Fruit fly (Drosophila melanogaster) whole organism, prepupa: Measurements from ENCODE around the gene CG15147.

Source experiments
- Blimp-1 ChIP-seq: fragments of 200-800 bp; sonication (Bioruptor generic); optimal IDR thresholded peaks from 3 replicates; lab custom pipeline; 2017; ENCODE audit warnings: missing biosample characterization, missing genetic modification characterization, mild to moderate bottlenecking, moderate library complexity, missing genetic modification reagents
- CG10631 ChIP-seq: fragments of 200-800 bp; sonication (Bioruptor generic); optimal IDR thresholded peaks from 2 replicates; lab custom pipeline; 2016; ENCODE audit warnings: missing biosample characterization, missing genetic modification characterization
- CG11902 ChIP-seq: fragments of 200-800 bp; sonication (Bioruptor generic); optimal IDR thresholded peaks from 3 replicates; lab custom pipeline; 2016; ENCODE audit warnings: missing biosample characterization, missing genetic modification characterization
- CG15336 ChIP-seq: fragments of 200-800 bp; sonication (Bioruptor generic); IDR thresholded peaks from 2 replicates; pipeline ENCODE4 v1.3.6; 2022; ENCODE audit warnings: missing biosample characterization, missing genetic modification characterization
- CG1621 ChIP-seq: fragments of 200-800 bp; sonication (Bioruptor generic); optimal IDR thresholded peaks from 3 replicates; lab custom pipeline; 2018; ENCODE audit warnings: missing biosample characterization, mild to moderate bottlenecking, missing genetic modification characterization
- CG31627 ChIP-seq: fragments of 200-800 bp; sonication (Bioruptor generic); optimal IDR thresholded peaks from 3 replicates; lab custom pipeline; 2016; ENCODE audit warnings: missing biosample characterization, missing genetic modification characterization
- CG32006 ChIP-seq: fragments of 200-800 bp; sonication (Bioruptor generic); optimal IDR thresholded peaks from 3 replicates; lab custom pipeline; 2017; ENCODE audit warnings: missing biosample characterization, mild to moderate bottlenecking, missing genetic modification characterization
- CG34406 ChIP-seq: fragments of 200-800 bp; sonication (Bioruptor generic); optimal IDR thresholded peaks from 3 replicates; lab custom pipeline; 2016; ENCODE audit warnings: missing biosample characterization, missing genetic modification characterization
- CG6163 ChIP-seq: fragments of 200-800 bp; sonication (Bioruptor generic); IDR thresholded peaks from 3 replicates; pipeline ENCODE4 v1.3.6; 2022; ENCODE audit warnings: missing biosample characterization, missing genetic modification characterization
- CG6276 ChIP-seq: fragments of 200-800 bp; sonication (Bioruptor generic); optimal IDR thresholded peaks from 2 replicates; lab custom pipeline; 2017; ENCODE audit warnings: missing biosample characterization, mild to moderate bottlenecking, missing genetic modification characterization
- CG6854 ChIP-seq: fragments of 200-800 bp; sonication (Bioruptor generic); optimal IDR thresholded peaks from 2 replicates; lab custom pipeline; 2017; ENCODE audit warnings: missing biosample characterization, mild to moderate bottlenecking, missing genetic modification characterization
- CG7368 ChIP-seq: fragments of 200-800 bp; sonication (Bioruptor generic); optimal IDR thresholded peaks from 3 replicates; lab custom pipeline; 2016; ENCODE audit warnings: missing biosample characterization, missing genetic modification characterization
- CG8319 ChIP-seq: fragments of 200-800 bp; sonication (Bioruptor generic); optimal IDR thresholded peaks from 3 replicates; lab custom pipeline; 2016; ENCODE audit warnings: missing biosample characterization, missing genetic modification characterization
- Eip75B ChIP-seq: fragments of 200-800 bp; sonication (Bioruptor generic); optimal IDR thresholded peaks from 3 replicates; lab custom pipeline; 2016; ENCODE audit warnings: missing biosample characterization, missing genetic modification characterization
- Eip93F ChIP-seq: fragments of 200-800 bp; sonication (Bioruptor generic); optimal IDR thresholded peaks from 2 replicates; lab custom pipeline; 2016; ENCODE audit warnings: missing biosample characterization, mild to moderate bottlenecking, missing genetic modification characterization
- Ets21C ChIP-seq: fragments of 200-800 bp; sonication (Bioruptor generic); optimal IDR thresholded peaks from 3 replicates; lab custom pipeline; 2016; ENCODE audit warnings: missing biosample characterization, missing genetic modification characterization
- Ets96B ChIP-seq: fragments of 200-800 bp; optimal IDR thresholded peaks from 2 replicates; lab custom pipeline; 2019; ENCODE audit warnings: missing biosample characterization, mild to moderate bottlenecking, missing genetic modification characterization, moderate library complexity
- Hr39 ChIP-seq: fragments of 200-800 bp; sonication (Bioruptor generic); optimal IDR thresholded peaks from 2 replicates; lab custom pipeline; 2016; ENCODE audit warnings: missing biosample characterization, missing genetic modification characterization
- Hr4 ChIP-seq: fragments of 200-800 bp; sonication (Bioruptor generic); optimal IDR thresholded peaks from 3 replicates; lab custom pipeline; 2016; ENCODE audit warnings: missing biosample characterization, missing genetic modification characterization
- Lpt ChIP-seq: fragments of 200-800 bp; sonication (Bioruptor generic); optimal IDR thresholded peaks from 3 replicates; lab custom pipeline; 2016; ENCODE audit warnings: missing biosample characterization, missing genetic modification characterization
- Met ChIP-seq: fragments of 200-800 bp; sonication (Bioruptor generic); optimal IDR thresholded peaks from 3 replicates; lab custom pipeline; 2016; ENCODE audit warnings: missing biosample characterization, missing genetic modification characterization
- OdsH ChIP-seq: fragments of 200-800 bp; sonication (Bioruptor generic); optimal IDR thresholded peaks from 3 replicates; lab custom pipeline; 2016; ENCODE audit warnings: missing biosample characterization, missing genetic modification characterization
- Smox ChIP-seq: fragments of 200-800 bp; sonication (Bioruptor generic); optimal IDR thresholded peaks from 3 replicates; lab custom pipeline; 2016; ENCODE audit warnings: missing biosample characterization, missing genetic modification characterization
- Sox14 ChIP-seq: fragments of 200-800 bp; sonication (Bioruptor generic); optimal IDR thresholded peaks from 3 replicates; lab custom pipeline; 2016; ENCODE audit warnings: missing biosample characterization, missing genetic modification characterization
- achi ChIP-seq: fragments of 200-800 bp; sonication (Bioruptor generic); optimal IDR thresholded peaks from 3 replicates; lab custom pipeline; 2016; ENCODE audit warnings: missing biosample characterization, missing genetic modification characterization
- dac ChIP-seq: fragments of 200-800 bp; sonication (Bioruptor generic); optimal IDR thresholded peaks from 2 replicates; lab custom pipeline; 2017; ENCODE audit warnings: missing biosample characterization, mild to moderate bottlenecking, missing genetic modification characterization
- dsx ChIP-seq: fragments of 200-800 bp; optimal IDR thresholded peaks from 3 replicates; lab custom pipeline; 2019; ENCODE audit warnings: missing biosample characterization, mild to moderate bottlenecking, missing genetic modification characterization, moderate library complexity; ENCODE audit not compliant: poor library complexity, severe bottlenecking
- eg ChIP-seq: fragments of 200-800 bp; sonication (Bioruptor generic); IDR thresholded peaks from 3 replicates; pipeline ENCODE4 v1.3.6; 2022; ENCODE audit warnings: missing biosample characterization, missing genetic modification characterization
- fkh ChIP-seq: fragments of 200-800 bp; sonication (Bioruptor generic); optimal IDR thresholded peaks from 3 replicates; lab custom pipeline; 2017; ENCODE audit warnings: missing biosample characterization, mild to moderate bottlenecking, missing genetic modification characterization, moderate library complexity
- lz ChIP-seq: fragments of 200-800 bp; sonication (Bioruptor generic); optimal IDR thresholded peaks from 3 replicates; lab custom pipeline; 2016; ENCODE audit warnings: missing biosample characterization, missing genetic modification characterization
- net ChIP-seq: fragments of 200-800 bp; sonication (Bioruptor generic); optimal IDR thresholded peaks from 3 replicates; lab custom pipeline; 2016; ENCODE audit warnings: missing biosample characterization, missing genetic modification characterization
- ss ChIP-seq, 2 experiments: fragments of 200-800 bp; sonication (Bioruptor generic); optimal IDR thresholded peaks; 2 replicates in 1 of 2; 3 replicates in 1 of 2; lab custom pipeline; 2017 to 2018; ENCODE audit warnings: mild to moderate bottlenecking in 2 of 2, missing biosample characterization in 2 of 2, missing genetic modification characterization in 2 of 2, moderate library complexity in 1 of 2
- topi ChIP-seq: fragments of 200-800 bp; sonication (Bioruptor generic); optimal IDR thresholded peaks from 3 replicates; lab custom pipeline; 2016; ENCODE audit warnings: missing biosample characterization, missing genetic modification characterization
- vri ChIP-seq: fragments of 200-800 bp; sonication (Bioruptor generic); optimal IDR thresholded peaks from 3 replicates; lab custom pipeline; 2016; ENCODE audit warnings: missing biosample characterization, mild to moderate bottlenecking, missing genetic modification characterization

CG15147 gene

DNA sequence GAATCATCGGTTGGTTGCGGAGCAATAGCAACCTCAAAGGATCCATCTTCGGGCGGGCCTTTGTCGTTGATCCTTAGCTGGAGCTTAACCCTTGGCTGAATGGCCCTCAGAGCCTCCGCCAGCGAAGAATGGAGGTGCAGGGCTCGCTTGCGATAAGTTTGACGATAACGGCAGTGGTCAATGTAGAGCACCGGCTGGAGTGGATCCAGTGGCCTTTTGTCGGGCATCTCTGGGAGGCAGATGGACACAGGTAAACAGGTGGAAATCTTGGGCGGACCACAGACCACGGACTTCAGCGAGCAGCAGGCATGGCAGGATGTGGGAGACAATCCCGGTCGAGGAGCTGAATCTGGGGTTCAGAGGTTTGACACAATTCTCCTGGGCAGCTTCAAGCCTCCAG is at the start of gene CG15147:
TSS of gene CG15147 (minus strand) at position 390 of the 400 bp plus-strand sequence.
- TF ChIP-seq Hr39 (GFP tag; lab: Kevin White, UChicago), result no peak
- TF ChIP-seq fkh (GFP tag; lab: Kevin White, UChicago), result no peak
- no peak for TF ChIP-seq eg
- no peak for TF ChIP-seq CG8319 (GFP tag; lab: Kevin White, UChicago)
- TF ChIP-seq OdsH (GFP tag; lab: Kevin White, UChicago), result no peak
- TF ChIP-seq Eip75B (GFP tag; lab: Kevin White, UChicago), result no peak
- TF ChIP-seq Blimp-1 (GFP tag; lab: Kevin White, UChicago), result no peak
- TF ChIP-seq CG10631 (GFP tag; lab: Kevin White, UChicago), result no peak
- no peak for TF ChIP-seq CG15336 (GFP tag; lab: Robert Waterston, UW)
- no peak for TF ChIP-seq CG11902 (GFP tag; lab: Kevin White, UChicago)
- TF ChIP-seq CG7368 (GFP tag; lab: Kevin White, UChicago), result no peak
- TF ChIP-seq Ets21C, result no peak
- TF ChIP-seq Lpt, result no peak
- TF ChIP-seq CG1621 (tag; lab: Kevin White, UChicago), result no peak
- TF ChIP-seq Smox (GFP tag; lab: Kevin White, UChicago), result no peak
- TF ChIP-seq net (GFP tag; lab: Kevin White, UChicago), result no peak
- no peak for TF ChIP-seq CG6854
- TF ChIP-seq vri, result no peak
- TF ChIP-seq, all 60 proteins: peak for 0

- TF ChIP-seq Ets96B (tag; lab: Kevin White, UChicago) (no peak), eg (no peak), CG7368 (GFP tag; lab: Kevin White, UChicago) (no peak), topi (GFP tag; lab: Kevin White, UChicago) (no peak), dsx (no peak), Blimp-1 (GFP tag; lab: Kevin White, UChicago) (no peak), CG10631 (GFP tag; lab: Kevin White, UChicago) (no peak), Smox (GFP tag; lab: Kevin White, UChicago) (no peak), fkh (GFP tag; lab: Kevin White, UChicago) (no peak), OdsH (GFP tag; lab: Kevin White, UChicago) (no peak), Eip75B (GFP tag; lab: Kevin White, UChicago) (no peak), Ets21C (no peak), Met (GFP tag; lab: Kevin White, UChicago) (no peak), CG6854 (no peak), ss (GFP tag; optimal IDR thresholded peaks at IDR 0.05; lab: Kevin White, UChicago) (no peak), CG6276 (GFP tag; lab: Kevin White, UChicago) (no peak)
Measured at dm6 chr2L:17671222-17671621, 45.0 kb upstream of the CG15147 start.

DNA sequence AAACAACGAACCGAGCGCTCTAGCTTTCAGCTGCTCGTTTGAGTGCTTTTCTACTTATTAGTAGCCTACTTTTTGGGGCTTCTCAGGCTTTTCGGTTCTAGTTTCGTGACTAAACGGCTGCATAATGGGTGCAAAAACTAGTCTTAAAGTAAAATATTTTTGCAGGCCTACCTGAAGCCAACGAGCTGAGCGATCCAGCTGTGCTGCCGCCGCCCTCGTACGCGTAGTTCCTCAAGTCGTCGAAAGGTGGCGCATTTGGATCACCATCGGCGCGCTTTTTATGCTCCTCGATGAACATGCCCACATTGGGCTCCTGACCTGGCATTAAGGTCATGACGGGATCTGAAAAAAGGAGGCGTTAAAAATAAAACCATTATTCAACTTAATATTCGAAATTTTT is 24.6 kb upstream of the CG15147 start:
- no peak for TF ChIP-seq CG32006 (GFP tag; lab: Kevin White, UChicago)
- TF ChIP-seq eg, result no peak
- no peak for TF ChIP-seq Sox14 (GFP tag; lab: Kevin White, UChicago)
- TF ChIP-seq, all 60 proteins: peak for 0

DNA sequence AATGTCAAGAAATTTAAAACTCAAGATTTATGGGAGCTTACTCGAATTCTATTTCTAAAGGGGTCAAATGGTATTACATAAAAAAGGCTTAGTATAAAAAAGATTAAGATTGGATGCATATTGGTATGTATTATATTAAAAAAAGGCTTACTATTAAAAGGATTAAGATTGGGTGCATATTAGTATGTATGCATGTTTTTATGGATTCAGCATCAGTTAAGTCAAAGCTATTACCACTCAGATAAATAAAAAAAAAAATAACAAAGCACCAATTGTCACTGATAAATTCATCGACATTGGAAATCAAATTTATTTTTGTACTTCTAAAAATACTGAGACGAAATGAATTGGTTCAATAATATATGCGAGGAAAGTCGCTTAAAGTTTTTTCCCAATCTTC is 1.4 kb upstream of the CG15147 start, which contains the start of gene CG43054:
TSS of gene CG43054 (plus strand) at position 301 of the 400 bp plus-strand sequence.
- TF ChIP-seq ss (GFP tag; optimal IDR thresholded peaks at IDR 0.05; lab: Kevin White, UChicago) (no peak), CG31627 (no peak), Ets21C (no peak), CG34406 (no peak), CG7368 (GFP tag; lab: Kevin White, UChicago) (no peak), Eip93F (GFP tag; lab: Kevin White, UChicago) (no peak), Blimp-1 (GFP tag; lab: Kevin White, UChicago) (no peak), CG10631 (GFP tag; lab: Kevin White, UChicago) (no peak), CG6163 (GFP tag; lab: Robert Waterston, UW) (no peak), Hr4 (no peak), lz (no peak), Eip75B (GFP tag; lab: Kevin White, UChicago) (no peak)

DNA sequence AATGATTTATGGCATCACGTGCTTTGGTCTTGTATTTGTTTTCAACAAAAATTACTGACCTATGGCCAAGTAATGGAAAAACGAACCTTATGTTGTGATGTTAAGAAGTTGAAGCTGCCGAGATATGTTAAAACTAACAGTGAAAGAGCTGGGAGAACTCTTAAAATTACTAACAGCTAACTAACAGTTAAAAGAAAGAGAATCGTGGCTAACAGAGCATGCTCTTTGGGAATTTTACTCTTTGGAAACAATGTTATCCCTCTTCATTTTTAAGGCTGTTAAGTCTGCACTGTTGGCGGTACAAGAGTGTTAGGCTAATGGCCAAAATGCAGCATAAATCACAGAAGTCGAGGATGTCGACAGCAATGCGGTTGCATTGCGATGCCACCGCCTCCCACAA is 5.0 kb downstream of the CG15147 start:
- TF ChIP-seq achi (GFP tag; lab: Kevin White, UChicago), result no peak
- no peak for TF ChIP-seq dac (GFP tag; lab: Kevin White, UChicago)
- no peak for TF ChIP-seq CG1621 (tag; lab: Kevin White, UChicago)
